Worm (Caenorhabditis elegans) whole organism, late embryonic: Measurements from ENCODE around the gene Y105C5A.9.
"Not testable (repeated sequence)": the region's sequence is repeated elsewhere in the genome, so short reads cannot be mapped to it uniquely, and the experiment has no call there.

Experiments used
- T23F11.4 ChIP-seq: fragments of 200-800 bp; sonication (Bioruptor generic); optimal IDR thresholded peaks from 2 replicates; lab custom pipeline; 2018; ENCODE audit warnings: mild to moderate bottlenecking, missing genetic modification characterization, missing compliant biosample characterization
- ceh-19 ChIP-seq: fragments of 200-800 bp; sonication (Bioruptor generic); optimal IDR thresholded peaks from 2 replicates; lab custom pipeline; 2018; ENCODE audit warnings: mild to moderate bottlenecking, missing genetic modification characterization, missing compliant biosample characterization
- ceh-45 ChIP-seq: fragments of 200-800 bp; sonication (Bioruptor generic); IDR thresholded peaks from 2 replicates; pipeline ENCODE4 v1.3.6; 2022; ENCODE audit warnings: missing genetic modification reagents, missing genetic modification characterization, missing compliant biosample characterization
- ceh-48 ChIP-seq: sonication (generic microtip); optimal IDR thresholded peaks from 2 replicates; lab custom pipeline; 2016; ENCODE audit warnings: missing genetic modification characterization, inconsistent platforms, missing compliant biosample characterization
- eyg-1 ChIP-seq: sonication (generic microtip); optimal IDR thresholded peaks from 2 replicates; lab custom pipeline; 2016; ENCODE audit warnings: missing genotype, missing genetic modification characterization, missing compliant biosample characterization
- gmeb-2 ChIP-seq: sonication (generic microtip); optimal IDR thresholded peaks from 2 replicates; lab custom pipeline; 2016; ENCODE audit warnings: missing genetic modification characterization, inconsistent platforms, missing compliant biosample characterization
- hlh-15 ChIP-seq: sonication (generic microtip); optimal IDR thresholded peaks from 2 replicates; lab custom pipeline; 2016; ENCODE audit warnings: missing genetic modification characterization, missing compliant biosample characterization
- mec-3 ChIP-seq: sonication (generic microtip); optimal IDR thresholded peaks from 2 replicates; lab custom pipeline; 2016; ENCODE audit warnings: borderline replicate concordance, missing genetic modification characterization, missing compliant biosample characterization
- rnt-1 ChIP-seq: sonication (generic microtip); optimal IDR thresholded peaks from 2 replicates; lab custom pipeline; 2016; ENCODE audit warnings: missing genetic modification characterization, missing compliant biosample characterization
- sox-4 ChIP-seq: sonication (generic microtip); optimal IDR thresholded peaks from 2 replicates; lab custom pipeline; 2017; ENCODE audit warnings: mild to moderate bottlenecking, missing genetic modification characterization, inconsistent platforms, missing compliant biosample characterization
- ttx-3 ChIP-seq: sonication (generic microtip); optimal IDR thresholded peaks from 2 replicates; lab custom pipeline; 2016; ENCODE audit warnings: missing genetic modification reagents, missing genetic modification characterization, missing compliant biosample characterization
- ztf-16 ChIP-seq: sonication (generic microtip); optimal IDR thresholded peaks from 2 replicates; lab custom pipeline; 2017; ENCODE audit warnings: missing genetic modification characterization, missing compliant biosample characterization

The Y105C5A.9 gene

DNA sequence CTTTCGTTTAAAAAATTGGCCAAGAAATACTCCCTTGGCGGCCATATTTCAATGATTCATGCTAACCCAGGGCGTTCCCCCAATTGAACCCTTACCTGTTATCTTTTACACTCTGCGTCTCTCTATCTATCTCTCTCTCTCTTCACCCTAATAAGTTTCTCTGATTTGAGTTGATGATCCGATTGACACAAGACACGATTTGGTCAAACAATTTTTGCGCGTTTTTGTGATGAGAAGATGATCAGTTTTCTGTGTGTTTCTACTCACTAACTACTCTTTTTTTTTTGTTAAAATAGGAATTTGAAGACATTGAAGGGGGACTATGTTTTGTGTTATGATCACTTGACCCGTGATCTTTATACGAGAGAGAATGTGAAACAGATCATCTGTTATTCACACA, 41.7 kb downstream of the Y105C5A.9 start:
- TF ChIP-seq rnt-1 (tag; lab: Kevin White, UChicago) (no peak), ztf-16 (no peak), ceh-48 (tag; lab: Kevin White, UChicago) (no peak), eyg-1 (tag; lab: Kevin White, UChicago) (no peak), ceh-19 (GFP tag; lab: Kevin White, UChicago) (no peak), ceh-45 (no peak), gmeb-2 (tag; lab: Kevin White, UChicago) (no peak), hlh-15 (tag; lab: Kevin White, UChicago) (no peak), mec-3 (tag; lab: Kevin White, UChicago) (no peak), ttx-3 (tag; lab: Kevin White, UChicago) (no peak)

DNA sequence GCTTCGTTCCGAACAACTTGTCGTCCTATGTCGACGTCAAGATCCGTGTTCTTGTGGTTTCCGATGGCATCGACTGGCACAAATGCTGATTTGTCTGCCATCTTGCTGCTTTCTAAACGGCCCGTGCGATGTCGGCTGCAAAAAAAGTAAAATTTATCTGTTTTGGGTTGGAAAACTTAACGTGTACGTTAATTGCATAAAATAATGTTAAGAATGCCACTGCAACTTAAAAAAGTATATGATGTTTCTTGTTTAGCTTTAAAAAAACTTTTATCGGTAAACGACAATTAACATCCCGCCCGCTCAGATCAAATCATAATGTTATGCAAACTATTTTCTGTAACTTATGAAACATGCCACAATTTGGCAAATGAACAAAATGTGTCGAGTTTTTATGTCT, 50.1 kb downstream of the Y105C5A.9 start, which contains the start of gene Y105C5A.26:
Y105C5A.26 (minus strand) TSS at position 101 of the 400 bp plus-strand sequence.
- TF ChIP-seq T23F11.4 (GFP tag; lab: Kevin White, UChicago); eyg-1 (tag; lab: Kevin White, UChicago); sox-4 (tag; lab: Kevin White, UChicago): not testable (repeated sequence)
